Worm (Caenorhabditis elegans) whole organism, L2 larva: Measurements from ENCODE around the gene dohh-1.

Source experiments
- ZK546.5 ChIP-seq: sonication (generic microtip); optimal IDR thresholded peaks from 2 replicates; lab custom pipeline; 2017; ENCODE audit warnings: missing biosample characterization, missing genetic modification characterization
- ceh-16 ChIP-seq: fragments of 150-350 bp; optimal IDR thresholded peaks from 2 replicates; lab custom pipeline; 2014; ENCODE audit warnings: missing biosample characterization, missing genetic modification characterization
- lin-13 ChIP-seq: fragments of 150-350 bp; optimal IDR thresholded peaks from 2 replicates; lab custom pipeline; 2014; ENCODE audit warnings: missing biosample characterization, missing genetic modification reagents, missing genetic modification characterization
- mdl-1 ChIP-seq, 2 experiments: fragments of 150-350 bp in 1 of 2; sonication (generic microtip) in 1 of 2; optimal IDR thresholded peaks; 2 replicates each; lab custom pipeline; 2017; ENCODE audit warnings: missing biosample characterization in 2 of 2, missing genetic modification characterization in 2 of 2
- nhr-237 ChIP-seq: fragments of 150-350 bp; optimal IDR thresholded peaks from 2 replicates; lab custom pipeline; 2014; ENCODE audit warnings: missing biosample characterization, missing genetic modification characterization
- snpc-4 ChIP-seq: fragments of 150-350 bp; optimal IDR thresholded peaks from 2 replicates; lab custom pipeline; 2014; ENCODE audit warnings: missing biosample characterization, missing genetic modification characterization
- zag-1 ChIP-seq: fragments of 150-350 bp; optimal IDR thresholded peaks from 2 replicates; lab custom pipeline; 2014; ENCODE audit warnings: missing biosample characterization, missing genetic modification characterization
- ztf-11 ChIP-seq: sonication (generic microtip); optimal IDR thresholded peaks from 2 replicates; lab custom pipeline; 2017; ENCODE audit warnings: missing biosample characterization, missing genetic modification characterization

- no peak for TF ChIP-seq snpc-4
- no peak for TF ChIP-seq nhr-237
- TF ChIP-seq ztf-11, result no peak
- no peak for TF ChIP-seq ZK546.5
- no peak for TF ChIP-seq ceh-16
- TF ChIP-seq mdl-1 (tag; optimal IDR thresholded peaks at IDR 0.05; lab: Kevin White, UChicago), result no peak
- no peak for TF ChIP-seq lin-13 (GFP tag; lab: Kevin White, UChicago)
- TF ChIP-seq zag-1, result no peak
Observed at ce11 chrII:10544374-10544908, 35.3 kb upstream of the dohh-1 start.
